Comparison of ENCODE assay signal across 6 worm cellular contexts in the genomic region with DNA sequence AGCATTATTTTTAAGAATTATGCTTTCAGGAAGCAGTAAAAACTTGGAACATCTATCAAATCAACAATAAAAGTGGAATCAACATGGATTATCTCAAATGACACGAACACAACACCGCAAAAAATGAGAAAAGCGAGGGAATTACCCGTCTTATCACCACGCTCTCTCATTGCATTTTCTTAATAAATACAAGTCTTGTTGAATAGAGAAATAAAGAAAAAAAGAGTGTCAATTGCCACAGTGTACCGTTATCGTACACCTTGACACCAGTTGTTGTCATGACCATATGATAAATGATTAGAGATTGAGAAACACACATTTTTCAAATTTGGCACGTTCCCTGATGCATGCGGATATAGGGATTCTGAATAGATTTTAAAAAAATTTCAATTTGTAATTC.
TF ChIP-seq lines count a peak whose summit lies in the region.

No protein-coding gene starts in this region.

TF ChIP-seq in whole organism, L1 larva, 84 proteins besides CTCF, POLR2A, EP300 and RAD21 (continues in another document):
- TF ChIP-seq C34B4.2 (tag; optimal IDR thresholded peaks at IDR 0.05; lab: Kevin White, UChicago) (no peak), nhr-28 (tag; optimal IDR thresholded peaks at IDR 0.05; lab: Kevin White, UChicago) (no peak), fos-1 (tag; optimal IDR thresholded peaks at IDR 0.05; lab: Kevin White, UChicago) (no peak), Y116A8C.19 (tag; optimal IDR thresholded peaks at IDR 0.05; lab: Kevin White, UChicago; ENCODE audit: borderline replicate concordance) (no peak), mef-2 (tag; optimal IDR thresholded peaks at IDR 0.05; lab: Kevin White, UChicago) (no peak), zag-1 (tag; optimal IDR thresholded peaks at IDR 0.05; lab: Kevin White, UChicago) (no peak), efl-1 (optimal IDR thresholded peaks at IDR 0.05; lab: Kevin White, UChicago) (no peak), efl-1 (GFP tag; optimal IDR thresholded peaks at IDR 0.05 in 1 of 2; lab: Kevin White, UChicago) (no peak), sptf-1 (tag; optimal IDR thresholded peaks at IDR 0.05; lab: Kevin White, UChicago) (no peak), aly-2 (tag; optimal IDR thresholded peaks at IDR 0.05; lab: Kevin White, UChicago) (no peak), snu-23 (GFP tag; optimal IDR thresholded peaks at IDR 0.05; lab: Kevin White, UChicago) (peak; percentile 20), lin-15B (tag; optimal IDR thresholded peaks at IDR 0.05; lab: Kevin White, UChicago) (no peak), elt-2 (tag; optimal IDR thresholded peaks at IDR 0.05; lab: Kevin White, UChicago) (peak; percentile 85), snpc-4 (tag; optimal IDR thresholded peaks at IDR 0.05; lab: Kevin White, UChicago) (no peak), fkh-8 (tag; optimal IDR thresholded peaks at IDR 0.05; lab: Kevin White, UChicago) (no peak)

TF ChIP-seq in whole organism, L2 larva, 48 proteins besides CTCF, POLR2A, EP300 and RAD21:
- TF ChIP-seq nhr-21 (tag; optimal IDR thresholded peaks at IDR 0.05; lab: Kevin White, UChicago) (peak; percentile 75), lsy-2 (tag; optimal IDR thresholded peaks at IDR 0.05; lab: Kevin White, UChicago) (peak in 1 of 2 experiments; percentile 6), mdl-1 (tag; optimal IDR thresholded peaks at IDR 0.05; lab: Kevin White, UChicago) (no peak), fos-1 (tag; optimal IDR thresholded peaks at IDR 0.05; lab: Kevin White, UChicago) (peak; percentile 92), ZK546.5 (tag; optimal IDR thresholded peaks at IDR 0.05; lab: Kevin White, UChicago) (no peak), crh-2 (tag; optimal IDR thresholded peaks at IDR 0.05; lab: Kevin White, UChicago) (peak; percentile 74), gmeb-1 (tag; optimal IDR thresholded peaks at IDR 0.05; lab: Kevin White, UChicago) (peak; percentile 56), nhr-237 (tag; optimal IDR thresholded peaks at IDR 0.05; lab: Kevin White, UChicago) (no peak), F13H6.1 (tag; optimal IDR thresholded peaks at IDR 0.05; lab: Kevin White, UChicago) (peak; percentile 54), nhr-25 (tag; optimal IDR thresholded peaks at IDR 0.05; lab: Kevin White, UChicago) (peak; percentile 27), nhr-129 (tag; optimal IDR thresholded peaks at IDR 0.05; lab: Kevin White, UChicago) (peak; percentile 20)

TF ChIP-seq in whole organism, L3 larva, 47 proteins besides CTCF, POLR2A, EP300 and RAD21:
- peak; percentile 28 for TF ChIP-seq nfya-1 (tag; optimal IDR thresholded peaks at IDR 0.05; lab: Kevin White, UChicago; ENCODE audit: insufficient read depth)
- TF ChIP-seq tbx-2 (tag; optimal IDR thresholded peaks at IDR 0.05; lab: Kevin White, UChicago) = no peak
- peak; percentile 56 for TF ChIP-seq nhr-23 (tag; optimal IDR thresholded peaks at IDR 0.05; lab: Kevin White, UChicago)
- no peak for TF ChIP-seq unc-62 (GFP tag; optimal IDR thresholded peaks at IDR 0.05; lab: Kevin White, UChicago)
- peak; percentile 64 for TF ChIP-seq pha-4 (tag; optimal IDR thresholded peaks at IDR 0.05; lab: Kevin White, UChicago)
- TF ChIP-seq jun-1 (tag; optimal IDR thresholded peaks at IDR 0.05; lab: Kevin White, UChicago) = peak; percentile 10
- TF ChIP-seq pqm-1 (tag; optimal IDR thresholded peaks at IDR 0.05; lab: Kevin White, UChicago) = peak; percentile 93
- no peak for TF ChIP-seq ceh-28 (tag; optimal IDR thresholded peaks at IDR 0.05; lab: Kevin White, UChicago)
- peak; percentile 85 for TF ChIP-seq nhr-76 (tag; optimal IDR thresholded peaks at IDR 0.05; lab: Kevin White, UChicago)
- peak; percentile 96 for TF ChIP-seq elt-2 (tag; optimal IDR thresholded peaks at IDR 0.05; lab: Kevin White, UChicago)
- TF ChIP-seq nhr-43 (tag; optimal IDR thresholded peaks at IDR 0.05; lab: Kevin White, UChicago; ENCODE audit: poor library complexity, severe bottlenecking) = peak; percentile 28

TF ChIP-seq in whole organism, L4 larva, 104 proteins besides CTCF, POLR2A, EP300 and RAD21 (continues in another document):
- TF ChIP-seq pha-4 (GFP tag; IDR thresholded peaks at IDR 0.05; lab: Robert Waterston, UW) = no peak
- no peak for TF ChIP-seq pha-4 (tag; optimal IDR thresholded peaks at IDR 0.05; lab: Kevin White, UChicago)
- TF ChIP-seq ceh-32 (tag; optimal IDR thresholded peaks at IDR 0.05; lab: Kevin White, UChicago; ENCODE audit: poor library complexity) = no peak
- TF ChIP-seq ZK337.2 (GFP tag; IDR thresholded peaks at IDR 0.05; lab: Robert Waterston, UW) = no peak
- no peak for TF ChIP-seq lin-38 (GFP tag; IDR thresholded peaks at IDR 0.05; lab: Robert Waterston, UW)
- no peak for TF ChIP-seq zag-1 (tag; optimal IDR thresholded peaks at IDR 0.05; lab: Kevin White, UChicago)
- TF ChIP-seq spr-1 (tag; optimal IDR thresholded peaks at IDR 0.05; lab: Kevin White, UChicago) = no peak
- no peak for TF ChIP-seq lin-29 (GFP tag; IDR thresholded peaks at IDR 0.05; lab: Robert Waterston, UW)
- no peak for TF ChIP-seq spr-3 (GFP tag; optimal IDR thresholded peaks at IDR 0.05; lab: Kevin White, UChicago)
- 0 out of 2 replicates have a peak, but pooled peaks have one; percentile 63 for TF ChIP-seq tra-1 (GFP tag; IDR thresholded peaks at IDR 0.05; lab: Robert Waterston, UW)
- no peak for TF ChIP-seq cey-2 (tag; optimal IDR thresholded peaks at IDR 0.05; lab: Kevin White, UChicago; ENCODE audit: borderline replicate concordance, insufficient read depth)
- no peak for TF ChIP-seq rbr-2 (tag; optimal IDR thresholded peaks at IDR 0.05; lab: Kevin White, UChicago)
- no peak for TF ChIP-seq nhr-237 (tag; optimal IDR thresholded peaks at IDR 0.05; lab: Kevin White, UChicago)
- no peak for TF ChIP-seq nhr-11 (tag; optimal IDR thresholded peaks at IDR 0.05; lab: Kevin White, UChicago)
- TF ChIP-seq mxl-2 (GFP tag; conservative IDR thresholded peaks at IDR 0.05; lab: Robert Waterston, UW) = no peak
- no peak for TF ChIP-seq snpc-4 (tag; optimal IDR thresholded peaks at IDR 0.05; lab: Kevin White, UChicago)
- TF ChIP-seq zfp-2 (tag; optimal IDR thresholded peaks at IDR 0.05; lab: Kevin White, UChicago) = no peak
- no peak for TF ChIP-seq F10B5.3 (tag; optimal IDR thresholded peaks at IDR 0.05; lab: Kevin White, UChicago)

TF ChIP-seq in whole organism, late embryonic, 69 proteins besides CTCF, POLR2A, EP300 and RAD21:
- TF ChIP-seq elt-2 (tag; optimal IDR thresholded peaks at IDR 0.05; lab: Kevin White, UChicago) (peak; percentile 83), mec-3 (tag; optimal IDR thresholded peaks at IDR 0.05; lab: Kevin White, UChicago; ENCODE audit: borderline replicate concordance) (no peak), ceh-48 (tag; optimal IDR thresholded peaks at IDR 0.05; lab: Kevin White, UChicago) (no peak), ceh-9 (tag; optimal IDR thresholded peaks at IDR 0.05; lab: Kevin White, UChicago) (no peak)

TF ChIP-seq in whole organism, young adult, 124 proteins besides CTCF, POLR2A, EP300 and RAD21:
- TF ChIP-seq cebp-1 (GFP tag; IDR thresholded peaks at IDR 0.05; lab: Robert Waterston, UW) (no peak), cebp-1 (tag; optimal IDR thresholded peaks at IDR 0.05; lab: Kevin White, UChicago) (peak; percentile 38), attf-5 (GFP tag; optimal IDR thresholded peaks at IDR 0.05; lab: Kevin White, UChicago) (peak; percentile 50), lin-54 (GFP tag; optimal IDR thresholded peaks at IDR 0.05; lab: Kevin White, UChicago) (peak; percentile 9), hmg-1.2 (GFP tag; IDR thresholded peaks at IDR 0.05; lab: Robert Waterston, UW) (peak; percentile 32; the same call in 1 of the 2 replicates), snpc-1.1 (tag; optimal IDR thresholded peaks at IDR 0.05; lab: Kevin White, UChicago; ENCODE audit: insufficient read depth) (no peak), let-526 (GFP tag; IDR thresholded peaks at IDR 0.05; lab: Robert Waterston, UW) (no peak), ztf-22 (GFP tag; optimal IDR thresholded peaks at IDR 0.05; lab: Kevin White, UChicago) (peak; percentile 66), tbp1 (GFP tag; optimal IDR thresholded peaks at IDR 0.05; lab: Kevin White, UChicago) (peak; percentile 43), nhr-90 (tag; optimal IDR thresholded peaks at IDR 0.05; lab: Kevin White, UChicago) (peak; percentile 6), dox-1 (GFP tag; IDR thresholded peaks at IDR 0.05; lab: Robert Waterston, UW) (peak; percentile 39; the same call in 1 of the 2 replicates), lin-40 (tag; optimal IDR thresholded peaks at IDR 0.05; lab: Kevin White, UChicago) (peak; percentile 40), aptf-2 (GFP tag; conservative IDR thresholded peaks at IDR 0.05; lab: Robert Waterston, UW) (no peak), atf-7 (tag; optimal IDR thresholded peaks at IDR 0.05; lab: Kevin White, UChicago) (peak; percentile 3), sptf-2 (GFP tag; optimal IDR thresholded peaks at IDR 0.05; lab: Kevin White, UChicago) (no peak), snpc-1.3 (tag; optimal IDR thresholded peaks at IDR 0.05; lab: Kevin White, UChicago; ENCODE audit: insufficient read depth) (no peak), nhr-80 (tag; optimal IDR thresholded peaks at IDR 0.05; lab: Kevin White, UChicago) (peak; percentile 93), F23B12.7 (tag; optimal IDR thresholded peaks at IDR 0.05; lab: Kevin White, UChicago; ENCODE audit: insufficient read depth) (peak; percentile 54)
